Worm (Caenorhabditis elegans): Measurements from ENCODE around the gene T13A10.2.

Gene T13A10.2

ce11 chrIV:6282143-6282542 lies 29.0 kb downstream of the T13A10.2 start, which contains the start of gene srv-32:
Gene srv-32, minus strand, starts transcription at chrIV:6282243.
- TF ChIP-seq lin-13 (GFP tag; optimal IDR thresholded peaks at IDR 0.05) = no peak
- TF ChIP-seq unc-98 (GFP tag; IDR thresholded peaks at IDR 0.05) = no peak
- TF ChIP-seq blmp-1 (tag; optimal IDR thresholded peaks at IDR 0.05) = no peak
- no peak for TF ChIP-seq nhr-85 (tag)
- TF ChIP-seq hpl-2 (GFP tag; optimal IDR thresholded peaks at IDR 0.05) = no peak
- no peak for TF ChIP-seq ceh-8 (GFP tag; optimal IDR thresholded peaks at IDR 0.05)
- TF ChIP-seq C34B4.2 (tag; optimal IDR thresholded peaks at IDR 0.05) = no peak
- TF ChIP-seq ceh-88 (GFP tag; IDR thresholded peaks at IDR 0.05) = no peak
- TF ChIP-seq ztf-11 (tag; optimal IDR thresholded peaks at IDR 0.05) = no peak
- no peak for TF ChIP-seq alr-1 (tag; optimal IDR thresholded peaks at IDR 0.05; ENCODE audit: borderline replicate concordance)
- TF ChIP-seq ceh-90 (tag; optimal IDR thresholded peaks at IDR 0.05) = no peak
- no peak for TF ChIP-seq nhr-20 (tag; optimal IDR thresholded peaks at IDR 0.05)
- no peak for TF ChIP-seq nhr-47 (tag; optimal IDR thresholded peaks at IDR 0.05)
- TF ChIP-seq pax-3 (tag; optimal IDR thresholded peaks at IDR 0.05) = no peak
- no peak for TF ChIP-seq lin-35 (GFP tag; optimal IDR thresholded peaks at IDR 0.05)

- TF ChIP-seq snpc-4 (tag; optimal IDR thresholded peaks at IDR 0.05) (no peak), irx-1 (tag; optimal IDR thresholded peaks at IDR 0.05) (no peak), lin-35 (GFP tag; optimal IDR thresholded peaks at IDR 0.05) (no peak), nhr-76 (tag; optimal IDR thresholded peaks at IDR 0.05) (no peak), zip-4 (GFP tag; optimal IDR thresholded peaks at IDR 0.05) (no peak), lin-39 (tag; optimal IDR thresholded peaks at IDR 0.05) (no peak), nhr-90 (tag; optimal IDR thresholded peaks at IDR 0.05; ENCODE audit: poor library complexity) (no peak), nhr-20 (tag; optimal IDR thresholded peaks at IDR 0.05) (no peak), fos-1 (tag; optimal IDR thresholded peaks at IDR 0.05) (no peak), efl-3 (GFP tag; optimal IDR thresholded peaks at IDR 0.05) (no peak), nhr-11 (tag; optimal IDR thresholded peaks at IDR 0.05) (no peak), sup-37 (GFP tag; optimal IDR thresholded peaks at IDR 0.05) (no peak), ceh-8 (GFP tag; optimal IDR thresholded peaks at IDR 0.05) (no peak), swsn-7 (tag; optimal IDR thresholded peaks at IDR 0.05) (no peak), alr-1 (tag; optimal IDR thresholded peaks at IDR 0.05; ENCODE audit: borderline replicate concordance) (no peak)
These were observed 31.2 kb downstream of the T13A10.2 start, which contains the start of gene ops-1 for ce11 chrIV:6284277-6284676. Gene ops-1, minus strand, starts transcription at chrIV:6284377.

ce11 chrIV:6290741-6291140 lies 37.6 kb downstream of the T13A10.2 start, which contains the start of gene srv-24:
Gene srv-24, minus strand, starts transcription at chrIV:6290841.
- TF ChIP-seq efl-1 (optimal IDR thresholded peaks at IDR 0.05) (no peak), efl-1 (GFP tag; optimal IDR thresholded peaks at IDR 0.05 in 1 of 2) (no peak), grh-1 (GFP tag; IDR thresholded peaks at IDR 0.05) (no peak), lin-39 (tag; optimal IDR thresholded peaks at IDR 0.05) (no peak), ama-1 (optimal IDR thresholded peaks at IDR 0.05) (no peak), unc-30 (tag; optimal IDR thresholded peaks at IDR 0.05) (no peak), sup-37 (GFP tag; optimal IDR thresholded peaks at IDR 0.05) (no peak), ceh-8 (GFP tag; optimal IDR thresholded peaks at IDR 0.05) (no peak), nhr-28 (tag; optimal IDR thresholded peaks at IDR 0.05) (no peak), mep-1 (tag; optimal IDR thresholded peaks at IDR 0.05) (no peak)

ce11 chrIV:6294081-6294480 lies 41.0 kb downstream of the T13A10.2 start, which contains the start of gene hil-2:
Gene hil-2, plus strand, starts transcription at chrIV:6294240.
- TF ChIP-seq pag-3 (tag; optimal IDR thresholded peaks at IDR 0.05; ENCODE audit: borderline replicate concordance, insufficient read depth) = no peak
- peak in 1 of 3 experiments; percentile 13 for TF ChIP-seq dpl-1 (GFP tag; optimal IDR thresholded peaks at IDR 0.05)
- TF ChIP-seq elt-2 (tag; optimal IDR thresholded peaks at IDR 0.05) = no peak
- TF ChIP-seq blmp-1 (tag; optimal IDR thresholded peaks at IDR 0.05) = no peak
- TF ChIP-seq swsn-7 (tag; optimal IDR thresholded peaks at IDR 0.05) = peak; percentile 40
- 0 out of 2 replicates have a peak, but pooled peaks have one; percentile 31 for TF ChIP-seq grh-1 (GFP tag; IDR thresholded peaks at IDR 0.05)
- TF ChIP-seq ztf-11 (tag; optimal IDR thresholded peaks at IDR 0.05) = peak in 1 of 2 experiments; percentile 4
- peak; percentile 23 for TF ChIP-seq nhr-47 (tag; optimal IDR thresholded peaks at IDR 0.05)
- no peak for TF ChIP-seq elt-3 (tag; optimal IDR thresholded peaks at IDR 0.05)
- TF ChIP-seq C16A3.4 (tag; optimal IDR thresholded peaks at IDR 0.05) = peak; percentile 4
- TF ChIP-seq nhr-19 (GFP tag; conservative IDR thresholded peaks at IDR 0.05) = no peak
- TF ChIP-seq ceh-82 (tag; optimal IDR thresholded peaks at IDR 0.05) = peak in 1 of 3 experiments; percentile 44
- TF ChIP-seq unc-86 (tag; optimal IDR thresholded peaks at IDR 0.05) = peak; percentile 23
- no peak for TF ChIP-seq rnt-1 (tag; optimal IDR thresholded peaks at IDR 0.05)
- TF ChIP-seq ces-1 (GFP tag; optimal IDR thresholded peaks at IDR 0.05) = no peak
- peak; percentile 17 for TF ChIP-seq nhr-71 (tag; optimal IDR thresholded peaks at IDR 0.05)
- peak in 1 of 2 experiments; percentile 23 for TF ChIP-seq efl-1 (optimal IDR thresholded peaks at IDR 0.05)
- no peak for TF ChIP-seq efl-1 (GFP tag; optimal IDR thresholded peaks at IDR 0.05 in 1 of 2)
